Fruit fly (Drosophila melanogaster) whole organism, embryonic: ENCODE measurements around the gene CG13384.

Experiments
- B-H2 ChIP-seq: fragments of 200-800 bp; sonication (Bioruptor generic); optimal IDR thresholded peaks from 2 replicates; lab custom pipeline; 2018; ENCODE audit warnings: missing biosample characterization, mild to moderate bottlenecking, missing genetic modification characterization
- Bteb2 ChIP-seq: fragments of 200-800 bp; sonication (Bioruptor generic); optimal IDR thresholded peaks from 2 replicates; lab custom pipeline; 2016; ENCODE audit warnings: missing biosample characterization, missing genetic modification characterization
- C15 ChIP-seq: fragments of 200-800 bp; sonication (Bioruptor generic); IDR thresholded peaks from 3 replicates; pipeline ENCODE4 v1.3.6; 2022; ENCODE audit warnings: missing biosample characterization, missing genetic modification characterization
- CG10543 ChIP-seq: fragments of 200-800 bp; sonication (Bioruptor generic); optimal IDR thresholded peaks from 3 replicates; lab custom pipeline; 2017; ENCODE audit warnings: missing biosample characterization, mild to moderate bottlenecking, missing genetic modification characterization, moderate library complexity
- CG10654 ChIP-seq: fragments of 200-800 bp; sonication (Bioruptor generic); optimal IDR thresholded peaks from 2 replicates; lab custom pipeline; 2016; ENCODE audit warnings: missing biosample characterization, missing genetic modification characterization
- CG12769 ChIP-seq: fragments of 200-800 bp; sonication (Bioruptor generic); optimal IDR thresholded peaks from 2 replicates; lab custom pipeline; 2019; ENCODE audit warnings: missing biosample characterization, mild to moderate bottlenecking, missing genetic modification characterization, moderate library complexity
- CG13894 ChIP-seq: fragments of 200-800 bp; sonication (Bioruptor generic); optimal IDR thresholded peaks from 3 replicates; lab custom pipeline; 2018; ENCODE audit warnings: missing biosample characterization, mild to moderate bottlenecking, missing genetic modification characterization, moderate library complexity
- CG1529 ChIP-seq: fragments of 200-800 bp; sonication (Bioruptor generic); optimal IDR thresholded peaks from 3 replicates; lab custom pipeline; 2018; ENCODE audit warnings: missing biosample characterization, missing genetic modification characterization
- CG15696 ChIP-seq: fragments of 200-800 bp; sonication (Bioruptor generic); optimal IDR thresholded peaks from 2 replicates; lab custom pipeline; 2019; ENCODE audit warnings: missing biosample characterization, mild to moderate bottlenecking, missing genetic modification characterization, moderate library complexity
- CG1792 ChIP-seq: fragments of 200-800 bp; sonication (Bioruptor generic); optimal IDR thresholded peaks from 2 replicates; lab custom pipeline; 2016; ENCODE audit warnings: missing biosample characterization, missing genetic modification characterization
- CG33557 ChIP-seq: fragments of 200-800 bp; sonication (Bioruptor generic); optimal IDR thresholded peaks from 2 replicates; lab custom pipeline; 2019; ENCODE audit warnings: missing biosample characterization, mild to moderate bottlenecking, missing genetic modification characterization, moderate library complexity
- CG42726 ChIP-seq: fragments of 200-800 bp; sonication (Bioruptor generic); IDR thresholded peaks from 2 replicates; pipeline ENCODE4 v1.3.6; 2022; ENCODE audit warnings: missing biosample characterization, missing genetic modification characterization; ENCODE audit not compliant: partially characterized antibody
- CG4360 ChIP-seq: fragments of 200-800 bp; sonication (Bioruptor generic); IDR thresholded peaks from 2 replicates; pipeline ENCODE4 v1.3.6; 2022; ENCODE audit warnings: missing biosample characterization, missing genetic modification characterization
- CG4404 ChIP-seq: fragments of 200-800 bp; sonication (Bioruptor generic); IDR thresholded peaks from 2 replicates; pipeline ENCODE4 v1.3.6; 2022; ENCODE audit warnings: missing biosample characterization, missing genetic modification characterization
- CG4730 ChIP-seq: fragments of 200-800 bp; sonication (Bioruptor generic); IDR thresholded peaks from 2 replicates; pipeline ENCODE4 v1.3.6; 2022; ENCODE audit warnings: missing biosample characterization, missing genetic modification characterization
- CG4854 ChIP-seq: fragments of 200-800 bp; sonication (Bioruptor generic); optimal IDR thresholded peaks from 2 replicates; lab custom pipeline; 2016; ENCODE audit warnings: missing biosample characterization, missing genetic modification characterization, inconsistent platforms
- CG5953 ChIP-seq: fragments of 200-800 bp; sonication (Bioruptor generic); IDR thresholded peaks from 2 replicates; pipeline ENCODE4 v1.3.6; 2022; ENCODE audit warnings: missing biosample characterization, missing genetic modification characterization
- CG6689 ChIP-seq: fragments of 200-800 bp; sonication (Bioruptor generic); IDR thresholded peaks from 2 replicates; pipeline ENCODE4 v1.3.6; 2022; ENCODE audit warnings: missing biosample characterization, missing genetic modification characterization
- CG6791 ChIP-seq: fragments of 200-800 bp; sonication (Bioruptor generic); IDR thresholded peaks from 3 replicates; pipeline ENCODE4 v1.3.6; 2022; ENCODE audit warnings: missing biosample characterization, missing genetic modification characterization; ENCODE audit not compliant: partially characterized antibody
- CG6813 ChIP-seq: fragments of 200-800 bp; sonication (Bioruptor generic); optimal IDR thresholded peaks from 2 replicates; lab custom pipeline; 2017; ENCODE audit warnings: missing biosample characterization, missing genetic modification characterization, mild to moderate bottlenecking, moderate library complexity, missing genetic modification reagents
- CG8924 ChIP-seq: fragments of 200-800 bp; optimal IDR thresholded peaks from 3 replicates; lab custom pipeline; 2019; ENCODE audit warnings: missing biosample characterization, mild to moderate bottlenecking, missing genetic modification characterization, moderate library complexity
- CG9727 ChIP-seq: fragments of 200-800 bp; sonication (Bioruptor generic); optimal IDR thresholded peaks from 3 replicates; lab custom pipeline; 2017; ENCODE audit warnings: missing biosample characterization, mild to moderate bottlenecking, missing genetic modification characterization
- CG9797 ChIP-seq: fragments of 200-800 bp; sonication (Bioruptor generic); optimal IDR thresholded peaks from 3 replicates; lab custom pipeline; 2018; ENCODE audit warnings: missing biosample characterization, mild to moderate bottlenecking, missing genetic modification characterization
- CkIIα-i1 ChIP-seq: fragments of 200-800 bp; sonication (Bioruptor generic); IDR thresholded peaks from 2 replicates; pipeline ENCODE4 v1.3.6; 2022; ENCODE audit warnings: missing biosample characterization, missing genetic modification characterization
- E2f1 ChIP-seq: fragments of 200-800 bp; sonication (Bioruptor generic); IDR thresholded peaks from 2 replicates; pipeline ENCODE4 v1.3.6; 2022; ENCODE audit warnings: missing biosample characterization, missing genetic modification characterization
- H2.0 ChIP-seq: fragments of 200-800 bp; sonication (Bioruptor generic); IDR thresholded peaks from 2 replicates; pipeline ENCODE4 v1.3.6; 2022; ENCODE audit warnings: missing biosample characterization, missing genetic modification characterization
- Jarid2 ChIP-seq: fragments of 200-800 bp; sonication (Bioruptor generic); optimal IDR thresholded peaks from 3 replicates; lab custom pipeline; 2017; ENCODE audit warnings: mild to moderate bottlenecking, missing biosample characterization, missing genetic modification reagents, missing genetic modification characterization
- Lhr ChIP-seq: fragments of 200-800 bp; sonication (Bioruptor generic); optimal IDR thresholded peaks from 3 replicates; lab custom pipeline; 2017; ENCODE audit warnings: mild to moderate bottlenecking, missing biosample characterization, missing genetic modification reagents, missing genetic modification characterization
- Meics ChIP-seq: fragments of 200-800 bp; sonication (Bioruptor generic); optimal IDR thresholded peaks from 2 replicates; lab custom pipeline; 2017; ENCODE audit warnings: missing biosample characterization, mild to moderate bottlenecking, missing genetic modification characterization
- NK7.1 ChIP-seq: fragments of 200-800 bp; sonication (Bioruptor generic); optimal IDR thresholded peaks from 3 replicates; lab custom pipeline; 2016; ENCODE audit warnings: missing biosample characterization, missing genetic modification characterization
- NfI ChIP-seq: fragments of 200-800 bp; sonication (Bioruptor generic); optimal IDR thresholded peaks from 3 replicates; lab custom pipeline; 2018; ENCODE audit warnings: missing biosample characterization, mild to moderate bottlenecking, missing genetic modification characterization, moderate library complexity
- Oaz ChIP-seq: fragments of 200-800 bp; sonication (Bioruptor generic); IDR thresholded peaks from 2 replicates; pipeline ENCODE4 v1.3.6; 2022; ENCODE audit warnings: missing biosample characterization, missing genetic modification characterization
- Poxn ChIP-seq: fragments of 200-800 bp; sonication (Bioruptor generic); IDR thresholded peaks from 2 replicates; pipeline ENCODE4 v1.3.6; 2022; ENCODE audit warnings: missing biosample characterization, missing genetic modification characterization
- Vsx1 ChIP-seq: fragments of 200-800 bp; sonication (Bioruptor generic); optimal IDR thresholded peaks from 2 replicates; lab custom pipeline; 2017; ENCODE audit warnings: missing biosample characterization, mild to moderate bottlenecking, missing genetic modification characterization, missing genetic modification reagents
- bcd ChIP-seq: fragments of 200-800 bp; sonication (Bioruptor generic); optimal IDR thresholded peaks from 2 replicates; lab custom pipeline; 2017; ENCODE audit warnings: missing biosample characterization, mild to moderate bottlenecking, missing genetic modification characterization
- bsh ChIP-seq, 2 experiments: fragments of 200-800 bp; sonication (Bioruptor generic); optimal IDR thresholded peaks; 2 replicates each; lab custom pipeline; 2017 to 2018; ENCODE audit warnings: mild to moderate bottlenecking in 2 of 2, missing biosample characterization in 2 of 2, missing genetic modification characterization in 2 of 2, moderate library complexity in 1 of 2
- cato ChIP-seq: fragments of 200-800 bp; sonication (Bioruptor generic); optimal IDR thresholded peaks from 2 replicates; lab custom pipeline; 2016; ENCODE audit warnings: missing biosample characterization, missing genetic modification characterization, borderline replicate concordance
- chm ChIP-seq: fragments of 200-800 bp; sonication (Bioruptor generic); IDR thresholded peaks from 2 replicates; pipeline ENCODE4 v1.3.6; 2022; ENCODE audit warnings: missing biosample characterization, missing genetic modification characterization
- eve ChIP-seq, 2 experiments: fragments of >200 bp; optimal IDR thresholded peaks; 2 replicates each; lab custom pipeline; 2017; ENCODE audit warnings: missing biosample characterization in 2 of 2, missing genetic modification characterization in 2 of 2
- fd3F ChIP-seq: fragments of 200-800 bp; sonication (Bioruptor generic); optimal IDR thresholded peaks from 2 replicates; lab custom pipeline; 2018; ENCODE audit warnings: missing biosample characterization, mild to moderate bottlenecking, missing genetic modification characterization, moderate library complexity
- ftz-f1 ChIP-seq: fragments of 200-800 bp; sonication (Bioruptor generic); optimal IDR thresholded peaks from 2 replicates; lab custom pipeline; 2016; ENCODE audit warnings: missing biosample characterization, missing genetic modification characterization
- gcm ChIP-seq: fragments of 200-800 bp; sonication (Bioruptor generic); optimal IDR thresholded peaks from 2 replicates; lab custom pipeline; 2019; ENCODE audit warnings: missing biosample characterization, mild to moderate bottlenecking, missing genetic modification characterization, moderate library complexity
- gro ChIP-seq: fragments of 200-800 bp; sonication (Bioruptor generic); optimal IDR thresholded peaks from 2 replicates; lab custom pipeline; 2016; ENCODE audit warnings: missing biosample characterization, missing genetic modification characterization
- ham ChIP-seq: fragments of 200-800 bp; sonication (Bioruptor generic); IDR thresholded peaks from 2 replicates; pipeline ENCODE4 v1.3.6; 2022; ENCODE audit warnings: missing biosample characterization, missing genetic modification characterization
- ind ChIP-seq: fragments of 200-800 bp; sonication (Bioruptor generic); optimal IDR thresholded peaks from 3 replicates; lab custom pipeline; 2016; ENCODE audit warnings: missing biosample characterization, missing genetic modification characterization
- mld ChIP-seq: fragments of 200-800 bp; sonication (Bioruptor generic); IDR thresholded peaks from 3 replicates; pipeline ENCODE4 v1.3.6; 2022; ENCODE audit warnings: missing biosample characterization, missing genetic modification characterization; ENCODE audit not compliant: partially characterized antibody
- sisA ChIP-seq: fragments of 200-800 bp; sonication (Bioruptor generic); IDR thresholded peaks from 2 replicates; pipeline ENCODE4 v1.3.6; 2022; ENCODE audit warnings: missing biosample characterization, missing genetic modification characterization
- toy ChIP-seq: fragments of 200-800 bp; sonication (Bioruptor generic); IDR thresholded peaks from 2 replicates; pipeline ENCODE4 v1.3.6; 2022; ENCODE audit warnings: missing biosample characterization, missing genetic modification characterization
- twi ChIP-seq: fragments of 200-800 bp; optimal IDR thresholded peaks from 2 replicates; lab custom pipeline; 2019; ENCODE audit warnings: missing biosample characterization, mild to moderate bottlenecking, missing genetic modification characterization, moderate library complexity
- unc-4 ChIP-seq: fragments of 200-800 bp; sonication (Bioruptor generic); IDR thresholded peaks from 2 replicates; pipeline ENCODE4 v1.3.6; 2022; ENCODE audit warnings: missing biosample characterization, missing genetic modification characterization; ENCODE audit not compliant: partially characterized antibody
- z ChIP-seq: fragments of 200-800 bp; sonication (Bioruptor generic); IDR thresholded peaks from 3 replicates; pipeline ENCODE4 v1.3.6; 2022; ENCODE audit warnings: missing biosample characterization, missing genetic modification characterization

CG13384 gene

dm6 chr2L:8371354-8371937, 12.8 kb upstream of the CG13384 start (continued):
- TF ChIP-seq cato (GFP tag; lab: Kevin White, UChicago) (no peak), ftz-f1 (no peak), CG4404 (GFP tag; lab: Robert Waterston, UW) (no peak), fd3F (no peak), eve (GFP tag; optimal IDR thresholded peaks at IDR 0.05; lab: Kevin White, UChicago) (no peak), CG6791 (GFP tag; lab: Robert Waterston, UW) (no peak), CG8924 (tag; lab: Kevin White, UChicago) (peak; percentile 38), E2f1 (no peak), CG4854 (no peak), toy (GFP tag; lab: Robert Waterston, UW) (no peak), CG4730 (no peak), CG33557 (no peak), CG13894 (no peak), NfI (GFP tag; lab: Kevin White, UChicago) (no peak), CG10654 (no peak), CG12769 (no peak), B-H2 (GFP tag; lab: Kevin White, UChicago) (no peak), CG10543 (GFP tag; lab: Kevin White, UChicago) (no peak), CG4360 (GFP tag; lab: Robert Waterston, UW) (no peak), H2.0 (no peak), CkIIα-i1 (GFP tag; lab: Robert Waterston, UW) (no peak), gcm (no peak), sisA (GFP tag; lab: Robert Waterston, UW) (no peak), ind (no peak), gro (GFP tag; lab: Kevin White, UChicago) (no peak), CG6689 (GFP tag; lab: Robert Waterston, UW) (no peak), Vsx1 (GFP tag; lab: Kevin White, UChicago) (no peak), unc-4 (no peak), ham (GFP tag; lab: Robert Waterston, UW) (no peak), CG9797 (GFP tag; lab: Kevin White, UChicago) (no peak), CG6813 (GFP tag; lab: Kevin White, UChicago) (peak; percentile 14), NK7.1 (no peak), C15 (no peak), z (GFP tag; lab: Robert Waterston, UW) (no peak), bsh (GFP tag; optimal IDR thresholded peaks at IDR 0.05; lab: Kevin White, UChicago) (no peak), chm (GFP tag; lab: Robert Waterston, UW) (no peak), Jarid2 (GFP tag; lab: Kevin White, UChicago) (no peak), Bteb2 (GFP tag; lab: Kevin White, UChicago) (no peak), bcd (GFP tag; lab: Kevin White, UChicago) (no peak), CG5953 (no peak), Meics (GFP tag; lab: Kevin White, UChicago) (peak; percentile 48), CG9727 (GFP tag; lab: Kevin White, UChicago) (no peak), CG1792 (no peak), Lhr (GFP tag; lab: Kevin White, UChicago) (no peak), CG42726 (GFP tag; lab: Robert Waterston, UW) (no peak), CG15696 (tag; lab: Kevin White, UChicago) (no peak), mld (GFP tag; lab: Robert Waterston, UW) (no peak), twi (tag; lab: Kevin White, UChicago) (no peak), Poxn (GFP tag; lab: Robert Waterston, UW) (no peak), CG1529 (GFP tag; lab: Kevin White, UChicago) (no peak), Oaz (no peak)
